Comparison of ENCODE assay signal across 5 fruit fly cellular contexts in the genomic region with DNA sequence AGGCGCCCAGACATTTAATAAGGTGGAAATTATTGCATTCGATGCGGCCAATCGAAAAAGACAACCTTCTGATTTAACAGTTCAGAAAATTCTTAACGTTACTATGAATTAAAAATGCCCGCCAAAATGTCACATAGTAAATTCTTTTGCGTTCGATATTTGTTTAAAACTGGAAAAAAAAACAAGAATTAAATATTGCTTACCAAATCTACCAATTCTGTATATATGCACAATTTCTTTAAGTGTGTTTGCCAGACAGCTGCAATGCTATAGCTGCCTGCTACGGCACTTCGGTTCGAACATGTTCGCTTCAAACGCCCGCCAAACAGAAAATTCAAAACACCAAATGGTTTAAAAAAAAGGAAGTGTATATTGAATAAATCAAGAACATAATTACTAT.
A peak's percentile ranks its signal among the peaks of the same experiment; 100 is the strongest.
TF ChIP-seq lines count a peak whose summit lies in the region.

No protein-coding gene starts in this region.

- TF ChIP-seq CTCF in whole organism, embryonic (GFP tag; optimal IDR thresholded peaks at IDR 0.05; lab: Kevin White, UChicago), result no peak

TF ChIP-seq in whole organism, adult, 20 proteins besides CTCF, POLR2A, EP300 and RAD21 (continues in another document):
- TF ChIP-seq kay (GFP tag; lab: Kevin White, UChicago; ENCODE audit: borderline replicate concordance) (peak; percentile 17), CG33017 (tag; optimal IDR thresholded peaks at IDR 0.05; lab: Kevin White, UChicago) (no peak), Crg-1 (GFP tag; optimal IDR thresholded peaks at IDR 0.05; lab: Kevin White, UChicago) (no peak), CG5204 (GFP tag; optimal IDR thresholded peaks at IDR 0.05; lab: Kevin White, UChicago) (no peak), CG7045 (GFP tag; optimal IDR thresholded peaks at IDR 0.05; lab: Kevin White, UChicago) (no peak), Hr96 (GFP tag; optimal IDR thresholded peaks at IDR 0.05; lab: Kevin White, UChicago) (no peak), cic (GFP tag; optimal IDR thresholded peaks at IDR 0.05; lab: Kevin White, UChicago) (no peak), Clk (GFP tag; optimal IDR thresholded peaks at IDR 0.05; lab: Kevin White, UChicago) (no peak), CG11617 (GFP tag; optimal IDR thresholded peaks at IDR 0.05; lab: Kevin White, UChicago) (peak; percentile 6), cnc (optimal IDR thresholded peaks at IDR 0.05; lab: Kevin White, UChicago) (no peak), CG1620 (GFP tag; optimal IDR thresholded peaks at IDR 0.05; lab: Kevin White, UChicago) (peak; percentile 43), tj (GFP tag; optimal IDR thresholded peaks at IDR 0.05; lab: Kevin White, UChicago) (peak; percentile 16), CG14711 (tag; optimal IDR thresholded peaks at IDR 0.05; lab: Kevin White, UChicago) (peak; percentile 36), Mnt (GFP tag; optimal IDR thresholded peaks at IDR 0.05; lab: Kevin White, UChicago) (peak; percentile 5), pad (GFP tag; optimal IDR thresholded peaks at IDR 0.05; lab: Kevin White, UChicago) (no peak), bab1 (GFP tag; optimal IDR thresholded peaks at IDR 0.05; lab: Kevin White, UChicago) (peak; percentile 42), ovo (GFP tag; optimal IDR thresholded peaks at IDR 0.05; lab: Kevin White, UChicago) (no peak), CG12768 (GFP tag; optimal IDR thresholded peaks at IDR 0.05; lab: Kevin White, UChicago) (no peak)

TF ChIP-seq in whole organism, embryonic, 481 proteins besides CTCF, POLR2A, EP300 and RAD21 (continues in another document):
- peak; percentile 74 for TF ChIP-seq CG17359 (tag; optimal IDR thresholded peaks at IDR 0.05; lab: Kevin White, UChicago)
- TF ChIP-seq abd-A (tag; optimal IDR thresholded peaks at IDR 0.05; lab: Kevin White, UChicago), result no peak
- TF ChIP-seq cato (GFP tag; optimal IDR thresholded peaks at IDR 0.05; lab: Kevin White, UChicago; ENCODE audit: borderline replicate concordance), result peak; percentile 46
- peak; percentile 68 for TF ChIP-seq CG2712 (tag; optimal IDR thresholded peaks at IDR 0.05; lab: Kevin White, UChicago)
- peak; percentile 61 for TF ChIP-seq maf-S (GFP tag; optimal IDR thresholded peaks at IDR 0.05; lab: Kevin White, UChicago)
- TF ChIP-seq Hr3 (GFP tag; optimal IDR thresholded peaks at IDR 0.05; lab: Kevin White, UChicago), result peak; percentile 50
- TF ChIP-seq CoRest (tag; optimal IDR thresholded peaks at IDR 0.05; lab: Kevin White, UChicago), result peak; percentile 60
- TF ChIP-seq CG8765 (GFP tag; IDR thresholded peaks at IDR 0.05; lab: Robert Waterston, UW), result no peak
- TF ChIP-seq CG14710 (tag; optimal IDR thresholded peaks at IDR 0.05; lab: Kevin White, UChicago), result peak; percentile 44
- TF ChIP-seq Fer1 (GFP tag; optimal IDR thresholded peaks at IDR 0.05; lab: Kevin White, UChicago), result peak; percentile 58
- TF ChIP-seq caup (GFP tag; optimal IDR thresholded peaks at IDR 0.05; lab: Kevin White, UChicago; ENCODE audit: severe bottlenecking), result peak; percentile 38
- TF ChIP-seq lmd (GFP tag; IDR thresholded peaks at IDR 0.05; lab: Robert Waterston, UW), result peak; percentile 59
- peak; percentile 20 for TF ChIP-seq sima (GFP tag; optimal IDR thresholded peaks at IDR 0.05; lab: Kevin White, UChicago)
- peak; percentile 35 for TF ChIP-seq vfl (GFP tag; optimal IDR thresholded peaks at IDR 0.05; lab: Kevin White, UChicago)
- TF ChIP-seq D19A (tag; optimal IDR thresholded peaks at IDR 0.05; lab: Kevin White, UChicago), result peak; percentile 8
- no peak for TF ChIP-seq D (optimal IDR thresholded peaks at IDR 0.05; lab: Kevin White, UChicago)
- peak; percentile 38 for TF ChIP-seq D (GFP tag; optimal IDR thresholded peaks at IDR 0.05; lab: Kevin White, UChicago)

TF ChIP-seq in whole organism, prepupa, 60 proteins besides CTCF, POLR2A, EP300 and RAD21 (continues in another document):
- TF ChIP-seq fd85E (GFP tag; optimal IDR thresholded peaks at IDR 0.05; lab: Kevin White, UChicago) (no peak), CG15336 (GFP tag; IDR thresholded peaks at IDR 0.05; lab: Robert Waterston, UW) (peak; percentile 73), net (GFP tag; optimal IDR thresholded peaks at IDR 0.05; lab: Kevin White, UChicago) (peak; percentile 55), cyc (GFP tag; optimal IDR thresholded peaks at IDR 0.05; lab: Kevin White, UChicago) (peak; percentile 56), CG31627 (GFP tag; optimal IDR thresholded peaks at IDR 0.05; lab: Kevin White, UChicago) (peak; percentile 62), ss (GFP tag; optimal IDR thresholded peaks at IDR 0.05; lab: Kevin White, UChicago) (no peak), CG10631 (GFP tag; optimal IDR thresholded peaks at IDR 0.05; lab: Kevin White, UChicago) (peak; percentile 65), Eip93F (GFP tag; optimal IDR thresholded peaks at IDR 0.05; lab: Kevin White, UChicago) (no peak), CG3032 (tag; optimal IDR thresholded peaks at IDR 0.05; lab: Kevin White, UChicago) (peak; percentile 36), Gug (GFP tag; IDR thresholded peaks at IDR 0.05; lab: Robert Waterston, UW) (peak; percentile 65), svp (GFP tag; lab: Kevin White, UChicago) (peak; percentile 78), Sox15 (GFP tag; optimal IDR thresholded peaks at IDR 0.05; lab: Kevin White, UChicago) (no peak), acj6 (GFP tag; optimal IDR thresholded peaks at IDR 0.05; lab: Kevin White, UChicago) (peak; percentile 68), CG8632 (GFP tag; optimal IDR thresholded peaks at IDR 0.05; lab: Kevin White, UChicago) (peak; percentile 37), CG9139 (GFP tag; optimal IDR thresholded peaks at IDR 0.05; lab: Kevin White, UChicago) (no peak), vri (GFP tag; optimal IDR thresholded peaks at IDR 0.05; lab: Kevin White, UChicago) (no peak), CG4318 (GFP tag; optimal IDR thresholded peaks at IDR 0.05; lab: Kevin White, UChicago) (no peak), CG16779 (tag; optimal IDR thresholded peaks at IDR 0.05; lab: Kevin White, UChicago) (no peak), Lpt (GFP tag; optimal IDR thresholded peaks at IDR 0.05; lab: Kevin White, UChicago) (peak; percentile 58)

TF ChIP-seq in whole organism, pupa, 21 proteins besides CTCF, POLR2A, EP300 and RAD21 (continues in another document):
- TF ChIP-seq CG32121 (GFP tag; IDR thresholded peaks at IDR 0.05; lab: Robert Waterston, UW) (peak; percentile 66; the same call in 1 of the 2 replicates), CG14655 (GFP tag; optimal IDR thresholded peaks at IDR 0.05; lab: Kevin White, UChicago) (peak; percentile 64), Ets98B (GFP tag; IDR thresholded peaks at IDR 0.05; lab: Robert Waterston, UW) (peak; percentile 80), CG13204 (GFP tag; optimal IDR thresholded peaks at IDR 0.05; lab: Kevin White, UChicago) (no peak), CG8159 (tag; optimal IDR thresholded peaks at IDR 0.05; lab: Kevin White, UChicago) (peak; percentile 50), CG34367 (tag; optimal IDR thresholded peaks at IDR 0.05; lab: Kevin White, UChicago) (peak; percentile 44), CG9948 (tag; optimal IDR thresholded peaks at IDR 0.05; lab: Kevin White, UChicago) (peak; percentile 48), Snoo (tag; optimal IDR thresholded peaks at IDR 0.05; lab: Kevin White, UChicago) (peak; percentile 38), CG12605 (GFP tag; IDR thresholded peaks at IDR 0.05; lab: Robert Waterston, UW) (peak; percentile 51; the same call in 1 of the 2 replicates), CG10348 (GFP tag; IDR thresholded peaks at IDR 0.05; lab: Robert Waterston, UW) (no peak), CG15710 (tag; optimal IDR thresholded peaks at IDR 0.05; lab: Kevin White, UChicago) (peak; percentile 34), Pif1B (GFP tag; optimal IDR thresholded peaks at IDR 0.05; lab: Kevin White, UChicago) (peak; percentile 27), rn (GFP tag; IDR thresholded peaks at IDR 0.05; lab: Robert Waterston, UW) (peak; percentile 43; the same call in 1 of the 2 replicates), Pif1A (GFP tag; optimal IDR thresholded peaks at IDR 0.05; lab: Kevin White, UChicago) (peak; percentile 59), CG17806 (tag; optimal IDR thresholded peaks at IDR 0.05; lab: Kevin White, UChicago) (peak; percentile 62), fd96Ca (GFP tag; IDR thresholded peaks at IDR 0.05; lab: Robert Waterston, UW) (peak; percentile 54; the same call in 2 of the 3 replicates), gl (tag; optimal IDR thresholded peaks at IDR 0.05; lab: Kevin White, UChicago) (no peak), D1 (tag; optimal IDR thresholded peaks at IDR 0.05; lab: Kevin White, UChicago) (peak; percentile 61), CG8301 (tag; optimal IDR thresholded peaks at IDR 0.05; lab: Kevin White, UChicago) (peak; percentile 60)

TF ChIP-seq in whole organism, wandering third instar larva, 38 proteins besides CTCF, POLR2A, EP300 and RAD21 (continues in another document):
- TF ChIP-seq jim (GFP tag; optimal IDR thresholded peaks at IDR 0.05; lab: Kevin White, UChicago), result no peak
- TF ChIP-seq woc (GFP tag; optimal IDR thresholded peaks at IDR 0.05; lab: Kevin White, UChicago), result peak; percentile 24
- TF ChIP-seq Myc (optimal IDR thresholded peaks at IDR 0.05; lab: Kevin White, UChicago), result no peak
- no peak for TF ChIP-seq GATAd (GFP tag; optimal IDR thresholded peaks at IDR 0.05; lab: Kevin White, UChicago)
- TF ChIP-seq psq (GFP tag; optimal IDR thresholded peaks at IDR 0.05; lab: Kevin White, UChicago), result peak; percentile 4
- TF ChIP-seq Dif (GFP tag; optimal IDR thresholded peaks at IDR 0.05; lab: Kevin White, UChicago; ENCODE audit: partially characterized antibody), result peak; percentile 88
- no peak for TF ChIP-seq Hr78 (GFP tag; optimal IDR thresholded peaks at IDR 0.05; lab: Kevin White, UChicago)
- peak; percentile 43 for TF ChIP-seq h (GFP tag; optimal IDR thresholded peaks at IDR 0.05; lab: Kevin White, UChicago)
- no peak for TF ChIP-seq sage (GFP tag; optimal IDR thresholded peaks at IDR 0.05; lab: Kevin White, UChicago)
- peak in 1 of 2 experiments; percentile 62 for TF ChIP-seq foxo (GFP tag; optimal IDR thresholded peaks at IDR 0.05; lab: Kevin White, UChicago)
- TF ChIP-seq sv (GFP tag; optimal IDR thresholded peaks at IDR 0.05; lab: Kevin White, UChicago), result peak; percentile 25
- no peak for TF ChIP-seq CrebA (GFP tag; optimal IDR thresholded peaks at IDR 0.05; lab: Kevin White, UChicago; ENCODE audit: borderline replicate concordance)
- peak; percentile 24 for TF ChIP-seq HLH106 (tag; optimal IDR thresholded peaks at IDR 0.05; lab: Kevin White, UChicago)
- peak; percentile 53 for TF ChIP-seq rgr (GFP tag; optimal IDR thresholded peaks at IDR 0.05; lab: Kevin White, UChicago)
- TF ChIP-seq Jra (GFP tag; optimal IDR thresholded peaks at IDR 0.05; lab: Kevin White, UChicago), result no peak
- TF ChIP-seq OdsH (GFP tag; optimal IDR thresholded peaks at IDR 0.05; lab: Kevin White, UChicago), result peak; percentile 32
- TF ChIP-seq brk (GFP tag; optimal IDR thresholded peaks at IDR 0.05; lab: Kevin White, UChicago), result no peak
- peak in 1 of 2 experiments; percentile 37 for TF ChIP-seq dl (GFP tag; optimal IDR thresholded peaks at IDR 0.05; lab: Kevin White, UChicago; ENCODE audit: insufficient read depth in 1 of 2, partially characterized antibody in 2 of 2)
- peak; percentile 46 for TF ChIP-seq Hnf4 (GFP tag; optimal IDR thresholded peaks at IDR 0.05; lab: Kevin White, UChicago)
- no peak for TF ChIP-seq tai (GFP tag; optimal IDR thresholded peaks at IDR 0.05; lab: Kevin White, UChicago)
- no peak for TF ChIP-seq dsf (GFP tag; optimal IDR thresholded peaks at IDR 0.05; lab: Kevin White, UChicago; ENCODE audit: borderline replicate concordance)
